Fruit fly (Drosophila melanogaster) whole organism, wandering third instar larva: ENCODE results near the gene CG43155.

Experiments used
- HLH106 ChIP-seq: fragments of 200-800 bp; optimal IDR thresholded peaks from 3 replicates; lab custom pipeline; 2019; ENCODE audit warnings: missing biosample characterization, mild to moderate bottlenecking, missing genetic modification characterization, moderate library complexity
- psq ChIP-seq: fragments of 200-800 bp; sonication (Bioruptor generic); optimal IDR thresholded peaks from 3 replicates; lab custom pipeline; 2017; ENCODE audit warnings: missing biosample characterization, mild to moderate bottlenecking, missing genetic modification characterization, moderate library complexity

The CG43155 gene

DNA sequence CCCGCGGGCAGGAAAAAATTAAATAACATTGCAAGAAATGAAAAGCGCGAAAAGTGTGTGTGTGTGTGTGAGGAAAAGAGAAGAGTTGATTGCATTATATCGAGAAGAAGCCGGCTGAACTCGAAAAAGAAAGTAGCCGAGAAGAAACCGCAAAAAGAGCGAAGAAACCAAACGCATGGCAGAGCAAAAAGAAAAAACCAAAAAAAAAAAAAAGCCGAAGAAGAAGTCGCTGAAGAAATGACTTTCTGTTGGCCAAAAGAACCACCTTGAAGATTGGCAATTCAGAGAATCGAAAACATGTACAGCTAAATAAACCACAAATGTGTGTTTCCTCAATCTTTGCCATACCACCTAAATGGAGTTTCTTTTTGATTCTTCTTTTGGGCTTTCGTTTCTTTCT is 64.3 kb downstream of the CG43155 start:
- TF ChIP-seq psq (peak; percentile 68), HLH106 (no peak)
